Worm (Caenorhabditis elegans): Measurements from ENCODE around the gene dmd-8.

Gene dmd-8

DNA sequence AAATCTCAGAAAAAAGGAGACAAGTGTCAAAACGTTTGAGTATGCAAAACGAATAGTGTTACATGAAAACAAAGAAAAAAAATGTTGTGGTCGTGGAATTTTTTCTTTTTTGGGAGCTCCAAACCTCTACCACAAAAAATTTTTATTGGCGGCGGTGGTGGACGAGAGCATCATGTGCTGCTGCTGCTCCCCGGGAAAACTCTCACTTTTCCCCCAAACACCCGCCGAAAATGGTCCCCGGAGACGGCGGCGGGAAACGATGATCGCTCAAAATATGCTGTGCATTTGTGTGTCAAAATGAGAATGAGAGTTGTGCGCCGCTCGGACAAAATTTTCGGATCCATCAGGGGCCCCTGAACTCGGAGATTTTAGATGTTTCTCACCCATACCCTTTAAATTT, 40.4 kb downstream of the dmd-8 start:
- no peak for TF ChIP-seq ces-1 (GFP tag; optimal IDR thresholded peaks at IDR 0.05)
- no peak for TF ChIP-seq elt-3 (tag; optimal IDR thresholded peaks at IDR 0.05)
- TF ChIP-seq zip-8 (tag; optimal IDR thresholded peaks at IDR 0.05), result no peak
- no peak for TF ChIP-seq unc-39 (tag; optimal IDR thresholded peaks at IDR 0.05)
- TF ChIP-seq bed-3 (GFP tag; optimal IDR thresholded peaks at IDR 0.05), result no peak
- TF ChIP-seq unc-120 (tag; optimal IDR thresholded peaks at IDR 0.05; ENCODE audit: poor library complexity, severe bottlenecking), result no peak
- no peak for TF ChIP-seq unc-62 (GFP tag; optimal IDR thresholded peaks at IDR 0.05)
- no peak for TF ChIP-seq nhr-2 (tag; optimal IDR thresholded peaks at IDR 0.05)
- no peak for TF ChIP-seq sptf-1 (tag; optimal IDR thresholded peaks at IDR 0.05)

DNA sequence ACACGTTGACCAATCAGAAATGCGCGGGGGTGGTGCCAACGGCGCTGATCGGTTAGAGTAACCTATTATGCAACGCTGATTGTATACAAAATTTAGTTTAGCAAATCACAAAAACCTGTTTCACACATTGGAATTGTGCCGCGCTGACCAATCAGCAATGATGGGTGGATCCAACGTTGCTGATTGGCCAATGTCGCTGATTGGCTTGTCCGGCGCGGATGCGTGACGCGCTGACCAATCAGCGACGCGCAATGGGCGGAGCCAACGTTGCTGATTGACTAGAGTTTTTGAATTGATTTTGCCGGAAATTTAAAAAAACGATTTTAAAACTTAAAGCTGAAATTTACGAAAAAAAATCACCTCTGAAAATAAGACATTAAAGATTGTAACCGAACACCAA, 51.0 kb downstream of the dmd-8 start:
- TF ChIP-seq unc-120 (tag; optimal IDR thresholded peaks at IDR 0.05; ENCODE audit: poor library complexity, severe bottlenecking) (no peak), ceh-83 (GFP tag; optimal IDR thresholded peaks at IDR 0.05) (no peak), lsy-2 (tag; optimal IDR thresholded peaks at IDR 0.05) (no peak), hlh-1 (tag; optimal IDR thresholded peaks at IDR 0.05) (no peak), unc-62 (GFP tag; optimal IDR thresholded peaks at IDR 0.05) (no peak), drap-1 (GFP tag; optimal IDR thresholded peaks at IDR 0.05) (no peak), cnd-1 (tag; optimal IDR thresholded peaks at IDR 0.05) (no peak), tbx-8 (GFP tag; optimal IDR thresholded peaks at IDR 0.05) (no peak), lin-32 (GFP tag; optimal IDR thresholded peaks at IDR 0.05) (no peak), snpc-4 (tag; optimal IDR thresholded peaks at IDR 0.05) (no peak), nhr-28 (tag; optimal IDR thresholded peaks at IDR 0.05) (no peak), sptf-1 (tag; optimal IDR thresholded peaks at IDR 0.05) (no peak), blmp-1 (tag; optimal IDR thresholded peaks at IDR 0.05) (no peak), bed-3 (GFP tag; optimal IDR thresholded peaks at IDR 0.05) (no peak), M03D4.4 (tag; optimal IDR thresholded peaks at IDR 0.05) (no peak), flh-1 (GFP tag; optimal IDR thresholded peaks at IDR 0.05) (no peak), ham-2 (GFP tag; optimal IDR thresholded peaks at IDR 0.05) (no peak)

DNA sequence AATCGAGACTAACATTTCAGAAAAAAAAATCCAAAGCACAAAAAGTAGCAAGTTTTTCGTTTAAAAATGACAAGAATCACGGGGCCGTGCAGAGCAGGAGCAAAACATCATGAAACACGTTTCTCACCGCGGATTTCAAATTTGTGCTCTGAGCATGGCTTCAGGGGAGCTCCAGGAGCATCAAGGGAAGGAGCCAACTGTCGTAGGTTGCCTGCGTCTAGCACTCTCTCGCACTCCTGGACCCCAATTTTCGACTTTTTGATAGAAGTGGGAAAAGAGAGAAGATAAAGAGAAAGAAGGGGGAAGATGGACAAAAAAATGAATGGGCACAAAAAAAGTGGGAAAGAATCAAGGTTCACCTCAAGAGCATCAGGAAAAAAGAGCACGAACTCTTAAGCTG, 51.4 kb downstream of the dmd-8 start:
- TF ChIP-seq mls-2 (tag; optimal IDR thresholded peaks at IDR 0.05), result no peak
- no peak for TF ChIP-seq nhr-237 (tag; optimal IDR thresholded peaks at IDR 0.05)
- TF ChIP-seq unc-39 (tag; optimal IDR thresholded peaks at IDR 0.05), result no peak
- TF ChIP-seq nhr-28 (tag; optimal IDR thresholded peaks at IDR 0.05), result no peak
- no peak for TF ChIP-seq ham-2 (GFP tag; optimal IDR thresholded peaks at IDR 0.05)
- no peak for TF ChIP-seq sem-2 (GFP tag; optimal IDR thresholded peaks at IDR 0.05)
- no peak for TF ChIP-seq lsy-2 (tag; optimal IDR thresholded peaks at IDR 0.05)
- no peak for TF ChIP-seq elt-3 (tag; optimal IDR thresholded peaks at IDR 0.05)
- no peak for TF ChIP-seq pha-4 (tag; optimal IDR thresholded peaks at IDR 0.05)
- TF ChIP-seq unc-120 (tag; optimal IDR thresholded peaks at IDR 0.05; ENCODE audit: poor library complexity, severe bottlenecking), result peak; percentile 71
- TF ChIP-seq unc-62 (GFP tag; optimal IDR thresholded peaks at IDR 0.05), result peak; percentile 10
- TF ChIP-seq snpc-4 (tag; optimal IDR thresholded peaks at IDR 0.05), result no peak
- no peak for TF ChIP-seq bed-3 (GFP tag; optimal IDR thresholded peaks at IDR 0.05)
- TF ChIP-seq hlh-1 (tag; optimal IDR thresholded peaks at IDR 0.05), result peak; percentile 84
- TF ChIP-seq nhr-76 (tag; optimal IDR thresholded peaks at IDR 0.05), result no peak
- TF ChIP-seq M03D4.4 (tag; optimal IDR thresholded peaks at IDR 0.05), result no peak
- TF ChIP-seq mep-1 (tag; optimal IDR thresholded peaks at IDR 0.05), result no peak
- TF ChIP-seq lin-32 (GFP tag; optimal IDR thresholded peaks at IDR 0.05), result no peak
- TF ChIP-seq ces-1 (GFP tag; optimal IDR thresholded peaks at IDR 0.05), result no peak
- no peak for TF ChIP-seq zip-8 (tag; optimal IDR thresholded peaks at IDR 0.05)
- TF ChIP-seq nhr-2 (tag; optimal IDR thresholded peaks at IDR 0.05), result no peak

Measured in whole organism, mixed stage, embryonic.